Fruit fly (Drosophila melanogaster): Measurements from ENCODE around the gene AcCoAS.

DNA sequence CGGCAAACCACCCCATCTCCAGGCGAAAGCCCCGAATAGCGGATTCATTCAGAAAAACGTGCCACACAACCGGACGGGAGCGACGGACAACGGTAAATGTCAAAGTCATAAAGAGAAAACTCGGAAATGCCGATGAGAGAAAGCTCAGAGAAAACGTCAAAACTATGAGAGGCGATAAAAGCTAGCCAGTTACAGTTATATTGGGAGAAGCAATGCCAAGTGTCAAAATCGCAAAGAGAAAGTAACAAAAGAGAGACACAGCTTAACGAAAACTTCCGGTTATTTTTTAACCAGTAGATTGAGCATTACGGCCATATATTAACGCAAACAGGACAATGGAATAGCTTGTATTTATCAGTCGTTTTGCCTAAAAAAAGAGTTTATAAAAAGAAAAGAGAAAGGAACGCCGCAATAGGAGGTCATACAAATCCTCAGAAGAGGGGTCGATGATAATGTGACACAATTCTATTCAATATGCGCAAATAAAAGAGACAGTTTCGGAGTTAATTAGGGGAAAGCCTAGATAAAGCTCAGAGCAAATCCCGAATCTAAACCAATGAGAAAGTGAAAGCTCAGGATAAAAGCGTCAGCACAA is 39.4 kb upstream of the AcCoAS start:
- no peak for TF ChIP-seq Hr39 (GFP tag; optimal IDR thresholded peaks at IDR 0.05)
- no peak for TF ChIP-seq salr (GFP tag; optimal IDR thresholded peaks at IDR 0.05)
- no peak for TF ChIP-seq dac (GFP tag; optimal IDR thresholded peaks at IDR 0.05)

Data from whole organism, prepupa.